Worm (Caenorhabditis elegans): ENCODE results near the gene ugt-56.

The ugt-56 gene

DNA sequence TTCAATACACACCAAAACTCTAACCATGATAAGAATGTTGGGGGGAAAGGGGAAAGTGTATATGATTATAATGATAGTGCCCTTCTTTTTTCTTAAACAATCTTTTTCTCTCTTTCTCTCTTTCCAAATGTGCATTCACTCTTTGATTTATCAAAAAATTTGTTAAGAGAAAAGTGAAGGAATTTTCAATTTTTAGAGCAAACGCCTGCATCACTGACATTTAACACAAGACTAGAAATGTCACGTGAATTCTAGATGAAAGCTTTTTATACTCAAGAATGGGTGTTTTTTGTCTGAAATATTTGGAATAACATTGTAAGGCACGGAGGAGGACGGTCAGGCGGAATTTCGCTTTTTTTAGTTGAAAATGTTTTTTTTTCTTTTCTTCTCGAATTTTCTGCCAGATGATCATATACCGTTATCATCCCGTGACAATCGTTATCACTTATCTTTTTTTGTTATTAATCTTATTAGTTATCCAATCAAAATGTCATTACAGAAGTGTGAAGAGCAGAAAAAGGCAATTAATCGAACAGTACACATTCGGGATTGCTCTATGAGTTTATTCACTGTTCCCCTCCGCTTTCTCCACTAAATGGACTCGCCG, 43.3 kb downstream of the ugt-56 start, which contains the start of the genes frm-7 and F55C5.17 (continued):
- no peak for TF ChIP-seq C17E4.6 (GFP tag; IDR thresholded peaks at IDR 0.05)
- peak; percentile 48 for TF ChIP-seq lin-40 (tag; optimal IDR thresholded peaks at IDR 0.05)
- no peak for TF ChIP-seq dpl-1 (GFP tag; optimal IDR thresholded peaks at IDR 0.05)
- peak; percentile 32 for TF ChIP-seq chd-7 (tag; optimal IDR thresholded peaks at IDR 0.05)
- peak; percentile 86 for TF ChIP-seq hsf-1 (GFP tag; IDR thresholded peaks at IDR 0.05)
- no peak for TF ChIP-seq nhr-179 (tag; optimal IDR thresholded peaks at IDR 0.05)
- no peak for TF ChIP-seq F57C9.4 (tag; optimal IDR thresholded peaks at IDR 0.05)
- no peak for TF ChIP-seq nhr-120 (GFP tag; IDR thresholded peaks at IDR 0.05)
- TF ChIP-seq Y56A3A.18 (GFP tag; IDR thresholded peaks at IDR 0.05) = 0 out of 2 replicates have a peak, but pooled peaks have one; percentile 27

- TF ChIP-seq athp-1 (tag; optimal IDR thresholded peaks at IDR 0.05) = peak; percentile 99
- TF ChIP-seq die-1 (tag; optimal IDR thresholded peaks at IDR 0.05) = peak; percentile 99
- TF ChIP-seq egl-44 (GFP tag; IDR thresholded peaks at IDR 0.05) = peak; percentile 99
- peak; percentile 99 for TF ChIP-seq ekl-4 (GFP tag; IDR thresholded peaks at IDR 0.05)
- TF ChIP-seq hsf-1 (GFP tag; IDR thresholded peaks at IDR 0.05) = peak; percentile 88
- peak; percentile 76 for TF ChIP-seq sdz-38 (tag; optimal IDR thresholded peaks at IDR 0.05)
- peak; percentile 100 for TF ChIP-seq T26A5.8 (tag; optimal IDR thresholded peaks at IDR 0.05)
- peak; percentile 99 for TF ChIP-seq lin-26 (GFP tag; IDR thresholded peaks at IDR 0.05)
- peak; percentile 91 for TF ChIP-seq K12H6.12 (tag; optimal IDR thresholded peaks at IDR 0.05)
- peak; percentile 77 for TF ChIP-seq lsl-1 (GFP tag; optimal IDR thresholded peaks at IDR 0.05)
- peak; percentile 100 for TF ChIP-seq nhr-27 (tag; optimal IDR thresholded peaks at IDR 0.05)
- peak; percentile 91 for TF ChIP-seq lsy-27 (tag; optimal IDR thresholded peaks at IDR 0.05; ENCODE audit: borderline replicate concordance, insufficient read depth)
- TF ChIP-seq attf-6 (GFP tag; IDR thresholded peaks at IDR 0.05) = peak; percentile 92
- TF ChIP-seq F55B11.4 (tag; optimal IDR thresholded peaks at IDR 0.05; ENCODE audit: borderline replicate concordance, insufficient read depth) = peak; percentile 58
- TF ChIP-seq F23B12.7 (tag; optimal IDR thresholded peaks at IDR 0.05; ENCODE audit: insufficient read depth) = peak; percentile 95
- TF ChIP-seq ztf-3 (GFP tag; optimal IDR thresholded peaks at IDR 0.05) = peak; percentile 87
- peak; percentile 100 for TF ChIP-seq bed-1 (GFP tag; IDR thresholded peaks at IDR 0.05)
- TF ChIP-seq K11D2.4 (GFP tag; IDR thresholded peaks at IDR 0.05) = peak; percentile 93
- TF ChIP-seq rcor-1 (GFP tag; IDR thresholded peaks at IDR 0.05) = peak; percentile 98
- TF ChIP-seq egl-18 (GFP tag; IDR thresholded peaks at IDR 0.05) = peak; percentile 99
- peak; percentile 93 for TF ChIP-seq Y95B8A.8 (GFP tag; IDR thresholded peaks at IDR 0.05)
- peak; percentile 96 for TF ChIP-seq T07F8.4 (tag; optimal IDR thresholded peaks at IDR 0.05)
- TF ChIP-seq sptf-2 (GFP tag; optimal IDR thresholded peaks at IDR 0.05) = peak; percentile 100
- peak; percentile 84 to 90 for TF ChIP-seq let-607 (tag; optimal IDR thresholded peaks at IDR 0.05)
- TF ChIP-seq ZK185.1 (tag; optimal IDR thresholded peaks at IDR 0.05; ENCODE audit: poor library complexity, severe bottlenecking) = peak; percentile 96
- TF ChIP-seq madf-3 (GFP tag; IDR thresholded peaks at IDR 0.05) = peak; percentile 95
- peak; percentile 99 for TF ChIP-seq ceh-27 (GFP tag; optimal IDR thresholded peaks at IDR 0.05)
- peak; percentile 96 for TF ChIP-seq B0035.1 (tag; optimal IDR thresholded peaks at IDR 0.05)
- TF ChIP-seq zim-3 (tag; optimal IDR thresholded peaks at IDR 0.05) = peak; percentile 99
- TF ChIP-seq rpc-1 (optimal IDR thresholded peaks at IDR 0.05) = peak; percentile 100
- peak; percentile 100 for TF ChIP-seq rpc-1 (tag; optimal IDR thresholded peaks at IDR 0.05)
- TF ChIP-seq fkh-3 (tag; optimal IDR thresholded peaks at IDR 0.05) = peak; percentile 100
- peak; percentile 99 for TF ChIP-seq nhr-90 (tag; optimal IDR thresholded peaks at IDR 0.05)
- peak; percentile 99 for TF ChIP-seq zfh-2 (GFP tag; conservative IDR thresholded peaks at IDR 0.05)
- peak; percentile 99 for TF ChIP-seq dpff-1 (tag; optimal IDR thresholded peaks at IDR 0.05)
- TF ChIP-seq snpc-1.3 (tag; optimal IDR thresholded peaks at IDR 0.05; ENCODE audit: insufficient read depth) = peak; percentile 96
- TF ChIP-seq mxl-1 (tag; optimal IDR thresholded peaks at IDR 0.05) = peak; percentile 99
These were observed 44.8 kb downstream of the ugt-56 start for ce11 chrV:12303453-12304077.
